Worm (Caenorhabditis elegans) whole organism, L3 larva: ENCODE data around the gene ptp-5.2.
A peak's percentile ranks its signal among the peaks of the same experiment; 100 is the strongest.

Source experiments
- R02D3.7 ChIP-seq: fragments of 150-350 bp; optimal IDR thresholded peaks from 2 replicates; lab custom pipeline; 2014; ENCODE audit warnings: missing biosample characterization, missing genetic modification characterization
- unc-62 ChIP-seq: fragments of 150-350 bp; sonication (generic microtip); optimal IDR thresholded peaks from 4 replicates; lab custom pipeline; 2014; ENCODE audit warnings: missing biosample characterization, missing genetic modification reagents, missing genetic modification characterization
- zag-1 ChIP-seq: fragments of 150-350 bp; optimal IDR thresholded peaks from 2 replicates; lab custom pipeline; 2014; ENCODE audit warnings: missing biosample characterization, missing genetic modification characterization

- TF ChIP-seq R02D3.7 (tag; lab: Kevin White, UChicago): peak; percentile 67
- TF ChIP-seq unc-62 (GFP tag; lab: Kevin White, UChicago): no peak
- TF ChIP-seq zag-1: no peak
These were observed 36.6 kb upstream of the ptp-5.2 start, which contains the start of the genes Y57G11C.1147 and nuo-3 for ce11 chrIV:14797354-14797753.
